Worm (Caenorhabditis elegans): ENCODE measurements around the gene C43F9.7.

DNA sequence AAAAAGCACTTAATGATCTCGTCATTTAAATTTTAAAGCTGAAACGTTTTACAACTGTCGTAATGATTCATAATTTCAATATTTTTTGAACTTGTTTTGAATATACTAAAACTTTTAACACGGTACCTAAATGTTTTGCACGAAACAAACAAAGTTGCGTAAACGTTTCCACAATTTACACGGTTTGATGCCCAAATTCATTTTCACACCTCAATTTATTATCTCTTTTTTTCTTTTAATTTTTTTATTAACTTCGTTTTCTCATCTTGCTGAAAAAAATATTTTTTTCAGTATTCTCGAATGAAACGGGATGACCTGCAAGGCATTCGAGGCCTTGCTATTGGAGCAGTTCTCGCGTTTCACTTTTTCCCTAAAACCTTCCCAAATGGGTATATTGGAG lies 9.2 kb downstream of the C43F9.7 start, which contains the start of gene oac-8:
- no peak for TF ChIP-seq npax-4 (tag; optimal IDR thresholded peaks at IDR 0.05)
- no peak for TF ChIP-seq ceh-9 (tag; optimal IDR thresholded peaks at IDR 0.05)
- TF ChIP-seq T23F11.4 (GFP tag; optimal IDR thresholded peaks at IDR 0.05), result no peak
- TF ChIP-seq ceh-45 (GFP tag; IDR thresholded peaks at IDR 0.05), result no peak
- TF ChIP-seq tbx-2 (tag; optimal IDR thresholded peaks at IDR 0.05), result no peak
- no peak for TF ChIP-seq pha-4 (tag; optimal IDR thresholded peaks at IDR 0.05)
- no peak for TF ChIP-seq ceh-31 (tag; optimal IDR thresholded peaks at IDR 0.05)
- no peak for TF ChIP-seq fkh-6 (tag; optimal IDR thresholded peaks at IDR 0.05)
- no peak for TF ChIP-seq ceh-22 (tag; optimal IDR thresholded peaks at IDR 0.05)
- TF ChIP-seq ama-1 (optimal IDR thresholded peaks at IDR 0.05), result no peak
- no peak for TF ChIP-seq nhr-11 (tag; optimal IDR thresholded peaks at IDR 0.05)

Measured in whole organism, late embryonic.